Fruit fly (Drosophila melanogaster): Measurements from ENCODE around the gene CG31371.
A peak's percentile ranks its signal among the peaks of the same experiment; 100 is the strongest.

DNA sequence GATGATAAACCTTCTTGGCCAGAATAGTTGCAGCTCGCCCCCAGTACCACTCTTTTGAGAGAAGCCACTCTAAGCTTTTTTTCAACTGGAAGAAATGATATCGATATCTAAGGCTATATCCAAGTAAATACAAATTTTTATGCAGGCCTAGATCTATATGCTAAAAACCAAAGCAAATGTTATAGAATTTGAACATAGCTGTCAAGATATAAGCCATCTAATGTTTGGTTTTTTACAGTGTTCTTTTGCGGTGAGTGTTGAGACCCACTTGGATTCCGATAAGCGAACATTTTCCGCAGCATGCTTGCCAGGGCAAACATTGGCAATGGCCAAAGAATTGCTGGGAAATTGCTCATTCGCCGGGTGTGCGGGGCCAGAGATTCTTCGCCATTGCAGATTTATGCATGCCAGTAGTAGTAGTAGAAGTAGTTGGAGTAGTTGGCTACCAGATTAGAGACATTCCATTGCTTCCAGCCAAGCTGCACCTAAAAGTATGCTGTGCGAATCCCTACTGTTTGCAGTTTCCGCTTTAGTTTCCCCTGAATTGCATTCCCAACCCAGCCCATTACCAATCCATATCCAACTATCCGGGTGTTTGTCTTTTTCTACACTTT lies 25.5 kb upstream of the CG31371 start:
- TF ChIP-seq Jra (GFP tag; optimal IDR thresholded peaks at IDR 0.05), result no peak
- TF ChIP-seq Hr78 (GFP tag; optimal IDR thresholded peaks at IDR 0.05), result no peak
- TF ChIP-seq dl (GFP tag; optimal IDR thresholded peaks at IDR 0.05; ENCODE audit: insufficient read depth in 1 of 2, partially characterized antibody in 2 of 2), result no peak
- no peak for TF ChIP-seq dsf (GFP tag; optimal IDR thresholded peaks at IDR 0.05; ENCODE audit: borderline replicate concordance)
- peak; percentile 85 for TF ChIP-seq lola (GFP tag; optimal IDR thresholded peaks at IDR 0.05)
- TF ChIP-seq sage (GFP tag; optimal IDR thresholded peaks at IDR 0.05), result no peak
- no peak for TF ChIP-seq HLH106 (tag; optimal IDR thresholded peaks at IDR 0.05)
- TF ChIP-seq fru (GFP tag; optimal IDR thresholded peaks at IDR 0.05), result no peak
- TF ChIP-seq OdsH (GFP tag; optimal IDR thresholded peaks at IDR 0.05), result no peak
- TF ChIP-seq psq (GFP tag; optimal IDR thresholded peaks at IDR 0.05), result no peak
- TF ChIP-seq brk (GFP tag; optimal IDR thresholded peaks at IDR 0.05), result no peak
